Worm (Caenorhabditis elegans) whole organism, L1 larva: ENCODE data around the gene sri-7.

ENCODE experiments used
- lin-39 ChIP-seq: fragments of 150-350 bp; optimal IDR thresholded peaks from 2 replicates; lab custom pipeline; 2014; ENCODE audit warnings: missing biosample characterization, missing genetic modification reagents, missing genetic modification characterization
- sox-4 ChIP-seq: sonication (generic microtip); optimal IDR thresholded peaks from 2 replicates; lab custom pipeline; 2016; ENCODE audit warnings: missing genetic modification characterization, missing compliant biosample characterization

- no peak for TF ChIP-seq sox-4 (tag; lab: Kevin White, UChicago)
- TF ChIP-seq lin-39 (tag; lab: Kevin White, UChicago): no peak
These were observed 34.5 kb downstream of the sri-7 start for ce11 chrV:15434647-15435046.
